Fruit fly (Drosophila melanogaster): ENCODE measurements around the gene CG13245.

The CG13245 gene

dm6 chr2L:16049647-16050046 lies 45.5 kb downstream of the CG13245 start, which contains the start of gene beat-Ia (continued):
- TF ChIP-seq Sin3A (optimal IDR thresholded peaks at IDR 0.05) (no peak), pan (optimal IDR thresholded peaks at IDR 0.05) (no peak), pan (GFP tag; optimal IDR thresholded peaks at IDR 0.05 in 1 of 2, IDR thresholded peaks at IDR 0.05 in 1 of 2) (no peak), CG34224 (GFP tag; IDR thresholded peaks at IDR 0.05; ENCODE audit: partially characterized antibody) (no peak), ttk (GFP tag; IDR thresholded peaks at IDR 0.05) (no peak), wdn (GFP tag; IDR thresholded peaks at IDR 0.05) (no peak), dysf (GFP tag; IDR thresholded peaks at IDR 0.05) (no peak), CG7556 (GFP tag; optimal IDR thresholded peaks at IDR 0.05) (no peak), Ets65A (GFP tag) (peak; percentile 89), CG34422 (GFP tag; IDR thresholded peaks at IDR 0.05) (0 out of 3 replicates have a peak, but pooled peaks have one; percentile 39), vnd (GFP tag; IDR thresholded peaks at IDR 0.05; ENCODE audit: partially characterized antibody) (0 out of 3 replicates have a peak, but pooled peaks have one; percentile 31), CG8359 (GFP tag; optimal IDR thresholded peaks at IDR 0.05; ENCODE audit: borderline replicate concordance) (no peak), Bgb (GFP tag; IDR thresholded peaks at IDR 0.05; ENCODE audit: partially characterized antibody) (peak; percentile 48), ro (GFP tag; IDR thresholded peaks at IDR 0.05) (no peak), CG14710 (tag; optimal IDR thresholded peaks at IDR 0.05) (no peak), yki (optimal IDR thresholded peaks at IDR 0.05) (peak; percentile 17), CG17361 (GFP tag; IDR thresholded peaks at IDR 0.05) (no peak), Doc3 (GFP tag; IDR thresholded peaks at IDR 0.05; ENCODE audit: partially characterized antibody) (no peak), CG2129 (GFP tag; IDR thresholded peaks at IDR 0.05; ENCODE audit: partially characterized antibody) (no peak), gsb (GFP tag; IDR thresholded peaks at IDR 0.05) (no peak), ranshi (GFP tag; IDR thresholded peaks at IDR 0.05) (no peak), lola (GFP tag; optimal IDR thresholded peaks at IDR 0.05) (no peak), sens-2 (GFP tag; IDR thresholded peaks at IDR 0.05) (peak; percentile 44; the same call in 1 of the 2 replicates), H2.0 (GFP tag; IDR thresholded peaks at IDR 0.05) (no peak), zen2 (GFP tag; IDR thresholded peaks at IDR 0.05; ENCODE audit: partially characterized antibody) (0 out of 3 replicates have a peak, but pooled peaks have one; percentile 34), gce (GFP tag; IDR thresholded peaks at IDR 0.05) (no peak), CG1792 (GFP tag; optimal IDR thresholded peaks at IDR 0.05) (no peak), z (GFP tag; IDR thresholded peaks at IDR 0.05) (no peak), stwl (tag; optimal IDR thresholded peaks at IDR 0.05) (peak; percentile 99), CTCF (GFP tag; optimal IDR thresholded peaks at IDR 0.05) (no peak), Trl (optimal IDR thresholded peaks at IDR 0.05) (peak; percentile 38 to 41), Trl (GFP tag; optimal IDR thresholded peaks at IDR 0.05) (no peak), zen (tag; optimal IDR thresholded peaks at IDR 0.05) (peak; percentile 62), Stat92E (GFP tag; optimal IDR thresholded peaks at IDR 0.05) (no peak), CG6791 (GFP tag; IDR thresholded peaks at IDR 0.05; ENCODE audit: partially characterized antibody) (peak; percentile 77), TFAM (GFP tag; optimal IDR thresholded peaks at IDR 0.05) (no peak), Antp (GFP tag; optimal IDR thresholded peaks at IDR 0.05) (no peak), CG17802 (tag; optimal IDR thresholded peaks at IDR 0.05) (no peak), CG13123 (GFP tag; optimal IDR thresholded peaks at IDR 0.05) (no peak), Eip74EF (GFP tag; optimal IDR thresholded peaks at IDR 0.05) (peak in 1 of 2 experiments; percentile 98), CoRest (tag; optimal IDR thresholded peaks at IDR 0.05) (no peak), chinmo (GFP tag; IDR thresholded peaks at IDR 0.05; ENCODE audit: partially characterized antibody) (no peak), hkb (optimal IDR thresholded peaks at IDR 0.05) (no peak), hkb (GFP tag; IDR thresholded peaks at IDR 0.05) (no peak), pita (GFP tag; optimal IDR thresholded peaks at IDR 0.05) (no peak), knrl (GFP tag; IDR thresholded peaks at IDR 0.05; ENCODE audit: partially characterized antibody) (peak; percentile 71), CG18262 (tag; optimal IDR thresholded peaks at IDR 0.05) (no peak), gcm2 (GFP tag; optimal IDR thresholded peaks at IDR 0.05) (no peak), Usf (GFP tag; optimal IDR thresholded peaks at IDR 0.05) (no peak), CG11723 (GFP tag; optimal IDR thresholded peaks at IDR 0.05) (no peak), CG9932 (GFP tag; IDR thresholded peaks at IDR 0.05) (no peak), Hr78 (GFP tag; optimal IDR thresholded peaks at IDR 0.05) (peak in 1 of 2 experiments; percentile 45)
